Fruit fly (Drosophila melanogaster): Measurements from ENCODE around the gene danr.
A peak's percentile ranks its signal among the peaks of the same experiment; 100 is the strongest.
"Not testable (repeated sequence)": the region's sequence is repeated elsewhere in the genome, so short reads cannot be mapped to it uniquely, and the experiment has no call there.

Gene danr

dm6 chr3R:25123262-25123661, 14.6 kb upstream of the danr start, which contains the start of gene vig2 (continued):
- peak; percentile 25 for TF ChIP-seq CG30020 (tag; optimal IDR thresholded peaks at IDR 0.05)
- peak; percentile 18 for TF ChIP-seq odd (GFP tag; optimal IDR thresholded peaks at IDR 0.05)
- peak; percentile 84 for TF ChIP-seq CG10366 (GFP tag; IDR thresholded peaks at IDR 0.05)
- TF ChIP-seq CG17328 (GFP tag; IDR thresholded peaks at IDR 0.05) = peak; percentile 84
- TF ChIP-seq stc (GFP tag; IDR thresholded peaks at IDR 0.05) = peak; percentile 38; the same call in 1 of the 2 replicates
- TF ChIP-seq CG11085 (GFP tag; IDR thresholded peaks at IDR 0.05) = peak; percentile 93
- TF ChIP-seq CG1024 (GFP tag; IDR thresholded peaks at IDR 0.05) = peak; percentile 72
- TF ChIP-seq CG12659 (GFP tag; optimal IDR thresholded peaks at IDR 0.05) = peak; percentile 44
- 0 out of 2 replicates have a peak, but pooled peaks have one; percentile 42 for TF ChIP-seq CG32767 (GFP tag; IDR thresholded peaks at IDR 0.05)
- TF ChIP-seq ara (GFP tag; IDR thresholded peaks at IDR 0.05) = peak; percentile 73
- TF ChIP-seq pfk (GFP tag; optimal IDR thresholded peaks at IDR 0.05) = peak; percentile 29
- TF ChIP-seq ase (GFP tag; IDR thresholded peaks at IDR 0.05) = peak; percentile 68; the same call in 2 of the 3 replicates
- TF ChIP-seq Vsx1 (GFP tag; optimal IDR thresholded peaks at IDR 0.05) = peak; percentile 43
- TF ChIP-seq pan, prd (optimal IDR thresholded peaks at IDR 0.05): not testable (repeated sequence)
- peak in 1 of 2 experiments; percentile 80 for TF ChIP-seq pan (GFP tag; optimal IDR thresholded peaks at IDR 0.05 in 1 of 2, IDR thresholded peaks at IDR 0.05 in 1 of 2)
- TF ChIP-seq CG10267 (tag; optimal IDR thresholded peaks at IDR 0.05) = peak; percentile 0
- peak; percentile 10 for TF ChIP-seq CG6654 (GFP tag; optimal IDR thresholded peaks at IDR 0.05)
- TF ChIP-seq Fer1 (GFP tag; optimal IDR thresholded peaks at IDR 0.05) = peak; percentile 13
- TF ChIP-seq toy (GFP tag; IDR thresholded peaks at IDR 0.05) = peak; percentile 57; the same call in 1 of the 2 replicates
- TF ChIP-seq schlank (tag; optimal IDR thresholded peaks at IDR 0.05) = peak; percentile 46
- peak; percentile 28 for TF ChIP-seq CG10654 (GFP tag; optimal IDR thresholded peaks at IDR 0.05)
- TF ChIP-seq vnd (GFP tag; IDR thresholded peaks at IDR 0.05; ENCODE audit: partially characterized antibody) = peak; percentile 85
- TF ChIP-seq dm (GFP tag; optimal IDR thresholded peaks at IDR 0.05) = peak; percentile 48
- peak; percentile 85 for TF ChIP-seq H2.0 (GFP tag; IDR thresholded peaks at IDR 0.05)
- TF ChIP-seq dmrt11E (tag; optimal IDR thresholded peaks at IDR 0.05) = peak; percentile 17
- TF ChIP-seq Ets97D (GFP tag; optimal IDR thresholded peaks at IDR 0.05) = peak; percentile 98
- 0 out of 2 replicates have a peak, but pooled peaks have one; percentile 38 for TF ChIP-seq klu (GFP tag; IDR thresholded peaks at IDR 0.05)
- TF ChIP-seq wek (GFP tag; optimal IDR thresholded peaks at IDR 0.05) = peak; percentile 22
- peak; percentile 71 for TF ChIP-seq CG3847 (GFP tag; IDR thresholded peaks at IDR 0.05)
- peak; percentile 35 for TF ChIP-seq CG7839 (tag; optimal IDR thresholded peaks at IDR 0.05)
- TF ChIP-seq caup (GFP tag; optimal IDR thresholded peaks at IDR 0.05; ENCODE audit: severe bottlenecking) = peak; percentile 73
- TF ChIP-seq CG9876 (GFP tag; optimal IDR thresholded peaks at IDR 0.05) = peak; percentile 4
- peak; percentile 66; the same call in 1 of the 2 replicates for TF ChIP-seq ranshi (GFP tag; IDR thresholded peaks at IDR 0.05)
- TF ChIP-seq Sox100B (GFP tag; optimal IDR thresholded peaks at IDR 0.05) = peak; percentile 39
- TF ChIP-seq tgo (GFP tag; IDR thresholded peaks at IDR 0.05) = peak; percentile 53
- TF ChIP-seq prd (GFP tag; IDR thresholded peaks at IDR 0.05) = 0 out of 3 replicates have a peak, but pooled peaks have one; percentile 39
- TF ChIP-seq croc (GFP tag; conservative IDR thresholded peaks at IDR 0.05) = 0 out of 3 replicates have a peak, but pooled peaks have one; percentile 29
- peak; percentile 81 for TF ChIP-seq CG5953 (GFP tag; IDR thresholded peaks at IDR 0.05)
- peak; percentile 91 for TF ChIP-seq mld (GFP tag; IDR thresholded peaks at IDR 0.05; ENCODE audit: partially characterized antibody)
- TF ChIP-seq D19B (GFP tag; optimal IDR thresholded peaks at IDR 0.05) = peak; percentile 16
- peak; percentile 91 for TF ChIP-seq CG7963 (GFP tag; IDR thresholded peaks at IDR 0.05; ENCODE audit: partially characterized antibody)
- TF ChIP-seq ato (GFP tag; IDR thresholded peaks at IDR 0.05; ENCODE audit: partially characterized antibody) = peak; percentile 90
- 0 out of 3 replicates have a peak, but pooled peaks have one; percentile 63 for TF ChIP-seq C15 (GFP tag; IDR thresholded peaks at IDR 0.05)
- peak; percentile 12 for TF ChIP-seq CG3407 (GFP tag; optimal IDR thresholded peaks at IDR 0.05)
- peak; percentile 50 for TF ChIP-seq Fer3 (tag; optimal IDR thresholded peaks at IDR 0.05)
- TF ChIP-seq phol (tag; optimal IDR thresholded peaks at IDR 0.05) = peak; percentile 39
- peak; percentile 68 for TF ChIP-seq CG9437 (GFP tag; optimal IDR thresholded peaks at IDR 0.05)
- peak; percentile 55 for TF ChIP-seq nmo (GFP tag; optimal IDR thresholded peaks at IDR 0.05)
- TF ChIP-seq Dp (GFP tag; optimal IDR thresholded peaks at IDR 0.05) = peak; percentile 4
